Worm (Caenorhabditis elegans): ENCODE results near the gene srw-33.

srw-33 gene

ce11 chrV:15451421-15451820 lies at the start of gene srw-33:
srw-33 (minus strand) TSS chrV:15451521.
- no peak for TF ChIP-seq nhr-21 (tag; optimal IDR thresholded peaks at IDR 0.05)
- TF ChIP-seq skn-1 (tag; optimal IDR thresholded peaks at IDR 0.05) = no peak
- no peak for TF ChIP-seq sma-3 (GFP tag; optimal IDR thresholded peaks at IDR 0.05)
- no peak for TF ChIP-seq mbf-1 (tag; optimal IDR thresholded peaks at IDR 0.05)
- TF ChIP-seq alr-1 (tag; optimal IDR thresholded peaks at IDR 0.05) = no peak
- TF ChIP-seq gmeb-1 (tag; optimal IDR thresholded peaks at IDR 0.05) = no peak
- TF ChIP-seq lsy-2 (tag; optimal IDR thresholded peaks at IDR 0.05) = no peak
- no peak for TF ChIP-seq nhr-237 (tag; optimal IDR thresholded peaks at IDR 0.05)
- TF ChIP-seq lin-39 (tag; optimal IDR thresholded peaks at IDR 0.05) = no peak
- no peak for TF ChIP-seq snpc-4 (tag; optimal IDR thresholded peaks at IDR 0.05)
- TF ChIP-seq dmd-4 (tag; optimal IDR thresholded peaks at IDR 0.05) = no peak
- no peak for TF ChIP-seq nhr-11 (tag; optimal IDR thresholded peaks at IDR 0.05)
- no peak for TF ChIP-seq nhr-129 (tag; optimal IDR thresholded peaks at IDR 0.05)

DNA sequence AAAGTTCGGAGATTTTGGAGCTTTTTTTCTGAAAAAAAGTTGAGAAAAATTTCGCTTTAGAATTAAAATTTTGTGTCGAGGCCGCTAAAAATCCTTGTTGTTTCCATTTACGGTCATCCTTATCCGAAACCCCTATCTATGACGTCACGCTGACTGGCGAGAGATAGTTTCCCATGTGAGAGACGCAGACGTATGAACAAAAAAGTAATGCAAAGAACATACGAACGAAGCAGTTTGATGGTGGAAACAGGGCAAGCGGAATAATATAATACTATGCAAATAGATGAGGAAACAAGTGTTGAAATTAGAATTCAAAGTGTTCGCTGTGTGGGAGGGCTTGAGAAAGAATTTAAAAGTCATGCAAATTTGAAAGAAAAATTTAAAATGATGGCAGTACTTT lies 47.8 kb upstream of the srw-33 start:
- peak; percentile 41 for TF ChIP-seq sma-9 (GFP tag; optimal IDR thresholded peaks at IDR 0.05)
- TF ChIP-seq sma-9 (tag; optimal IDR thresholded peaks at IDR 0.05) = no peak
- peak; percentile 36 for TF ChIP-seq fos-1 (tag; optimal IDR thresholded peaks at IDR 0.05)
- TF ChIP-seq ceh-82 (tag; optimal IDR thresholded peaks at IDR 0.05) = no peak

DNA sequence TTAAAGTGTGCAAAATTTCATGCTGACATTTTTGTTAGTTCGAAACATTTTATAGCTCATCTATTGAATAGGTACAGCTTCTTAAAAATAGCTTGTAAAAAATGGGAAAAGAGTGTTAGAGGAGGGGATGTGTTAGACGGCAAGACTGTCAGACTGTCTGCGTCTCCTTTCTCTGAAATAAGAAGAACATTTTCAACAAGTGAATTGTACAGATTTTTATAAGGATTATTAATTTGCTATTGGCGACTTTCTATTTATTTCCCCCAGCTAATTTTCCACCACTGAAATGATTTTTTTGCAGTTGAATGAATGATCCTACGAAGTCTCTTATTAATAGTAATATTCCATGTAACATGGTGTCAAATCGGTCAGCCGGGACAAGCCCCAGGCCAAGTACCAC lies 47.1 kb upstream of the srw-33 start, which contains the start of gene C06B8.7:
Gene C06B8.7 (plus strand): TSS at position 301 of the 400 bp plus-strand sequence.
- TF ChIP-seq crh-2 (tag; optimal IDR thresholded peaks at IDR 0.05) = no peak
- no peak for TF ChIP-seq elt-1 (tag; optimal IDR thresholded peaks at IDR 0.05)
- TF ChIP-seq mab-5 (tag; optimal IDR thresholded peaks at IDR 0.05) = no peak
- TF ChIP-seq sem-4 (tag; optimal IDR thresholded peaks at IDR 0.05) = no peak
- no peak for TF ChIP-seq ama-1 (optimal IDR thresholded peaks at IDR 0.05)
- TF ChIP-seq ceh-16 (tag; optimal IDR thresholded peaks at IDR 0.05) = no peak
- TF ChIP-seq mdl-1 (tag; optimal IDR thresholded peaks at IDR 0.05) = no peak
- no peak for TF ChIP-seq Y55F3AM.14 (GFP tag; optimal IDR thresholded peaks at IDR 0.05)
- no peak for TF ChIP-seq ztf-4 (tag; optimal IDR thresholded peaks at IDR 0.05)
- no peak for TF ChIP-seq unc-62 (GFP tag; optimal IDR thresholded peaks at IDR 0.05)
- TF ChIP-seq zag-1 (tag; optimal IDR thresholded peaks at IDR 0.05) = no peak
- TF ChIP-seq ztf-11 (tag; optimal IDR thresholded peaks at IDR 0.05) = no peak

ce11 chrV:15497731-15498130 lies 46.4 kb upstream of the srw-33 start:
- no peak for TF ChIP-seq lin-13 (GFP tag; optimal IDR thresholded peaks at IDR 0.05)
- peak; percentile 22 for TF ChIP-seq egl-27 (tag; optimal IDR thresholded peaks at IDR 0.05)
- TF ChIP-seq lin-39 (tag; optimal IDR thresholded peaks at IDR 0.05) = no peak
- no peak for TF ChIP-seq alr-1 (tag; optimal IDR thresholded peaks at IDR 0.05)
- TF ChIP-seq C34F6.9 (tag; optimal IDR thresholded peaks at IDR 0.05) = no peak
- peak; percentile 17 for TF ChIP-seq skn-1 (tag; optimal IDR thresholded peaks at IDR 0.05)
- TF ChIP-seq aly-2 (tag; optimal IDR thresholded peaks at IDR 0.05) = no peak
- no peak for TF ChIP-seq blmp-1 (tag; optimal IDR thresholded peaks at IDR 0.05; ENCODE audit: insufficient read depth)
- TF ChIP-seq F13H6.1 (tag; optimal IDR thresholded peaks at IDR 0.05) = peak; percentile 82
- peak; percentile 72 for TF ChIP-seq sma-9 (GFP tag; optimal IDR thresholded peaks at IDR 0.05)
- TF ChIP-seq sma-9 (tag; optimal IDR thresholded peaks at IDR 0.05) = no peak
- no peak for TF ChIP-seq nhr-23 (tag; optimal IDR thresholded peaks at IDR 0.05)
- peak; percentile 52 for TF ChIP-seq nhr-129 (tag; optimal IDR thresholded peaks at IDR 0.05)
- TF ChIP-seq unc-55 (GFP tag; optimal IDR thresholded peaks at IDR 0.05) = no peak
- TF ChIP-seq ZK546.5 (tag; optimal IDR thresholded peaks at IDR 0.05) = no peak
- TF ChIP-seq ztf-4 (tag; optimal IDR thresholded peaks at IDR 0.05) = no peak
- TF ChIP-seq fos-1 (tag; optimal IDR thresholded peaks at IDR 0.05) = peak; percentile 90
- TF ChIP-seq dmd-4 (tag; optimal IDR thresholded peaks at IDR 0.05) = no peak
- TF ChIP-seq gmeb-1 (tag; optimal IDR thresholded peaks at IDR 0.05) = peak; percentile 68
- no peak for TF ChIP-seq R02D3.7 (tag; optimal IDR thresholded peaks at IDR 0.05)
- no peak for TF ChIP-seq ceh-82 (tag; optimal IDR thresholded peaks at IDR 0.05)
- peak; percentile 42 for TF ChIP-seq crh-2 (tag; optimal IDR thresholded peaks at IDR 0.05)
- TF ChIP-seq elt-1 (tag; optimal IDR thresholded peaks at IDR 0.05) = no peak
